Worm (Caenorhabditis elegans): ENCODE data around the gene Y102A5C.27.
A peak's percentile ranks its signal among the peaks of the same experiment; 100 is the strongest.

Y102A5C.27 gene

ce11 chrV:16966636-16967035, 21.9 kb downstream of the Y102A5C.27 start, which contains the start of gene fbxa-90:
Gene fbxa-90, plus strand, starts transcription at chrV:16966814.
- TF ChIP-seq lin-35 (GFP tag; optimal IDR thresholded peaks at IDR 0.05) (peak in 1 of 2 experiments; percentile 54), dpl-1 (GFP tag; optimal IDR thresholded peaks at IDR 0.05) (peak in 2 of 3 experiments; percentile 27 to 31), skn-1 (tag; optimal IDR thresholded peaks at IDR 0.05) (peak; percentile 15), rnt-1 (tag; optimal IDR thresholded peaks at IDR 0.05) (no peak), pag-3 (tag; optimal IDR thresholded peaks at IDR 0.05; ENCODE audit: borderline replicate concordance, insufficient read depth) (no peak), unc-86 (tag; optimal IDR thresholded peaks at IDR 0.05) (no peak), fkh-10 (GFP tag; optimal IDR thresholded peaks at IDR 0.05) (no peak), C34B4.2 (tag; optimal IDR thresholded peaks at IDR 0.05) (no peak), F16B12.6 (tag; optimal IDR thresholded peaks at IDR 0.05) (no peak), efl-1 (optimal IDR thresholded peaks at IDR 0.05) (peak; percentile 29 to 64), efl-1 (GFP tag; optimal IDR thresholded peaks at IDR 0.05 in 1 of 2) (peak in 1 of 2 experiments; percentile 94), efl-3 (GFP tag; optimal IDR thresholded peaks at IDR 0.05) (no peak), fkh-8 (tag; optimal IDR thresholded peaks at IDR 0.05) (no peak), egl-13 (tag; optimal IDR thresholded peaks at IDR 0.05) (no peak)

DNA sequence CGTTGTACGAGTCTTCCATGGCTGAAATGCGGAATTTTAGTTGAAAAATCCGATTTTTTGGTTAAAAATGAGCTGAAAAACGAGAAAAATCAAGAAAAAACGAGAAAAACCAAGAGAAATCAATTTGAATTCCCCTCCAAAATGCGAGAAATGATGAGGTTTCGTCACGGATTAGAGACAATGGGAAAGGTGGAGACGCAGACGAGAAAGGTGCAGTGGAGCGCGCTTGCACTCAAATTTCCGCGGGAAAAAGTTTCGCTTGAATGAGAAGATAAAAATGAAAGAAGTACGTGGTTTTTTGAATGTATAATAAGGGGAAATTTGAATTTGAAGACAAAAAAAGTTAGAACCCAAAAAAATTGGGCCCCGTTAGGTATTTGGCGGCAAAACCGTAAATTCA, 22.9 kb downstream of the Y102A5C.27 start, which contains the start of gene efl-1:
TSS of gene efl-1 (minus strand) at position 21 of the 400 bp plus-strand sequence.
- TF ChIP-seq fkh-8 (tag; optimal IDR thresholded peaks at IDR 0.05) (peak; percentile 91), unc-86 (tag; optimal IDR thresholded peaks at IDR 0.05) (peak; percentile 92), ztf-4 (tag; optimal IDR thresholded peaks at IDR 0.05) (peak; percentile 84), lir-3 (tag; optimal IDR thresholded peaks at IDR 0.05; ENCODE audit: poor library complexity) (no peak), nhr-76 (tag; optimal IDR thresholded peaks at IDR 0.05) (no peak), hpl-2 (GFP tag; optimal IDR thresholded peaks at IDR 0.05) (no peak), swsn-7 (tag; optimal IDR thresholded peaks at IDR 0.05) (peak; percentile 96), ceh-63 (GFP tag; optimal IDR thresholded peaks at IDR 0.05) (no peak), mep-1 (tag; optimal IDR thresholded peaks at IDR 0.05) (peak; percentile 94), lin-14 (GFP tag; optimal IDR thresholded peaks at IDR 0.05) (peak; percentile 95), pag-3 (tag; optimal IDR thresholded peaks at IDR 0.05; ENCODE audit: borderline replicate concordance, insufficient read depth) (no peak), nhr-71 (tag; optimal IDR thresholded peaks at IDR 0.05) (peak; percentile 97), isw-1 (GFP tag; IDR thresholded peaks at IDR 0.05) (peak; percentile 90), nhr-11 (tag; optimal IDR thresholded peaks at IDR 0.05) (peak; percentile 77), snpc-4 (tag; optimal IDR thresholded peaks at IDR 0.05) (peak; percentile 95), fkh-10 (GFP tag; optimal IDR thresholded peaks at IDR 0.05) (peak; percentile 86), ceh-88 (GFP tag; IDR thresholded peaks at IDR 0.05) (peak; percentile 75), zag-1 (tag; optimal IDR thresholded peaks at IDR 0.05) (peak; percentile 8), egl-27 (tag; optimal IDR thresholded peaks at IDR 0.05) (no peak), C16A3.4 (tag; optimal IDR thresholded peaks at IDR 0.05) (peak; percentile 85), xbp-1 (tag; optimal IDR thresholded peaks at IDR 0.05) (peak; percentile 98), aly-2 (tag; optimal IDR thresholded peaks at IDR 0.05) (peak; percentile 77), nhr-19 (GFP tag; conservative IDR thresholded peaks at IDR 0.05) (peak; percentile 94), lsy-2 (tag; optimal IDR thresholded peaks at IDR 0.05) (peak; percentile 93 to 95), unc-62 (GFP tag; optimal IDR thresholded peaks at IDR 0.05) (peak; percentile 49), alr-1 (tag; optimal IDR thresholded peaks at IDR 0.05; ENCODE audit: borderline replicate concordance) (no peak), efl-1 (optimal IDR thresholded peaks at IDR 0.05) (peak; percentile 97 to 100), efl-1 (GFP tag; optimal IDR thresholded peaks at IDR 0.05 in 1 of 2) (peak in 1 of 2 experiments; percentile 100), tbx-2 (tag; optimal IDR thresholded peaks at IDR 0.05) (peak; percentile 94), lin-15B (tag; optimal IDR thresholded peaks at IDR 0.05) (peak; percentile 89), nhr-20 (tag; optimal IDR thresholded peaks at IDR 0.05) (peak; percentile 96), elt-2 (tag; optimal IDR thresholded peaks at IDR 0.05) (peak; percentile 78), blmp-1 (tag; optimal IDR thresholded peaks at IDR 0.05) (peak; percentile 65), zip-4 (GFP tag; optimal IDR thresholded peaks at IDR 0.05) (peak; percentile 88), mab-9 (GFP tag; IDR thresholded peaks at IDR 0.05) (peak; percentile 84), unc-130 (tag; optimal IDR thresholded peaks at IDR 0.05) (peak; percentile 79), lin-35 (GFP tag; optimal IDR thresholded peaks at IDR 0.05) (peak; percentile 100), mdl-1 (tag; optimal IDR thresholded peaks at IDR 0.05) (peak in 1 of 2 experiments; percentile 78), pqm-1 (tag; optimal IDR thresholded peaks at IDR 0.05) (no peak), ceh-90 (tag; optimal IDR thresholded peaks at IDR 0.05) (peak; percentile 58), C34B4.2 (tag; optimal IDR thresholded peaks at IDR 0.05) (peak; percentile 38), jun-1 (tag; optimal IDR thresholded peaks at IDR 0.05) (peak; percentile 84), fkh-4 (tag; optimal IDR thresholded peaks at IDR 0.05; ENCODE audit: borderline replicate concordance) (peak; percentile 68)

Data from whole organism, L1 larva.